Fruit fly (Drosophila melanogaster): ENCODE measurements around the gene CG43246.

DNA sequence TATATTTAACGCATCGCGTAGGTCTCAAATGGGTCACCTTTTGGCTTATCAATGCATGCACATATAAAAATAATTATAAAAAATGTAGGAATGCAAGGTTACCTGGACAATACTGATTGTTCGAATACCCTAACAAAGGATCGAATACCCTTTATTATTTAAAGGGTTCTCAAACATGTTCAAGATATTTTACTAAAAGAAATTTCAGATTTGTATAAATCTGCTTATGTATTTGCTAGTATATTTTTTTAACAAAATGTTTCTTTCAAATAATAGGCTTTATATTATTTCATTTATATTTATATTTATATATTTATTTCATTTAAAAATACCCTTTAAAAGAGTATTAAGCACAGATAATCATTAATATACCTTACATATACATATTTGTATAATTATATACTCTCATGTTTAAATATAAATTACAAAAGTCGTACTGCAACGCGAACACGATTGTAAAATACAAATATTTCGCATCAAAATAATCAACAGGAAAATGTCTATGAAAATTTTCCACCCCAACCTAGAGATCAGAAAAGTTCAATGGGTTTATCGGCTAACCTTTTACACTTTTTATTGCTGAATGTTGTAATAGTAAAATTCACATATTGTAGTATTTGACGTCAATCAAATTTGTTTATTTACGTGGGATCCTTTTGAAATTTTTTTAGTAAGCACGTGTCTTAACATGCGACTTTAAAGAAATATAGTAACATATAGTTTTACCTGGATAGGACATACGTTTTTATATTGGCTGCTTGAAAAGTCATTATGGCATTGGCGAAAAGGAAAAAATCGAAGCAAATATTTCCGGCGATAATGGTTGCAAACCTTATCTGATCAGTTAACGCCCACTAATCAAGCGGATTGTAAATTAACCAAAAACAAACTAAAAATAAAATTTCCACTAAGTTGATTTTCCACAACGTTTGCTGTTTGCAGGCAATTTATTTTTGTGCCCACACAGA, 20.6 kb downstream of the CG43246 start:
- no peak for TF ChIP-seq knrl (GFP tag; IDR thresholded peaks at IDR 0.05; ENCODE audit: partially characterized antibody)
- no peak for TF ChIP-seq CG16779 (GFP tag; IDR thresholded peaks at IDR 0.05)
- no peak for TF ChIP-seq dysf (GFP tag; IDR thresholded peaks at IDR 0.05)
- TF ChIP-seq eyg (GFP tag; optimal IDR thresholded peaks at IDR 0.05), result no peak
- no peak for TF ChIP-seq PHDP (tag; optimal IDR thresholded peaks at IDR 0.05)
- TF ChIP-seq h (optimal IDR thresholded peaks at IDR 0.05), result no peak
- no peak for TF ChIP-seq CG12155 (GFP tag; optimal IDR thresholded peaks at IDR 0.05)
